Fruit fly (Drosophila melanogaster): Measurements from ENCODE around the gene CG45603.

Gene CG45603

DNA sequence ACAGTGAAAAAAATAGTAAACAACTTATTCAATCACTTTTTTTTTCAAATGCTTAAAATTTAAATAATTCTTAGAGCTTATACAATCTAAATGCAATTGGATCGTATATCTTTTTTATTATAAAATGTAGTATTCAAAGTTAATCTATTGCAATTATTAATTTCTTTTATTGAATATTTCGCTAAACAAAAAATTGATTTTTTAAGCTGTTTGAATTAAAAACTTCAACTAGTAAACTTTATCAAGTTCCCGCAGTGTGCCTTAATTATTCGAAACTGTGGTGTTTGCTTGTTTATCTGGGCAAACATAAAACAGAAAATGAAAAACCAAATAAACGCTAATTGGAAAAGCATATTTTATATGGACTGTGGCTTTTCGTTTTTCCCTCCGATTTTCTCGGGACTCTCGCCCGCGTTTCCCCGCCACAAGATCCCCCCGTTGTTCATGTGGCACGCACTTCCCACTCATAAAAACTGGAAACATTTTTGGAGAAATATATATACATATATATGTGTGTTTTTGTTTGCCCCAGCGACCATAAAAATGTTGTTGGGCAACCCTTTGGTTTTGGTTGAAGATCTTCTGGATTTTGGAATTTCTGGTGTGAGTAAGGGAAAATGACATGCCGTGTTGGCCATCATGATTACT is 49.0 kb upstream of the CG45603 start (continued):
- TF ChIP-seq bowl (GFP tag; IDR thresholded peaks at IDR 0.05) (no peak), pb (GFP tag; optimal IDR thresholded peaks at IDR 0.05) (no peak), HLH54F (GFP tag; optimal IDR thresholded peaks at IDR 0.05) (no peak), Atf-2 (GFP tag; optimal IDR thresholded peaks at IDR 0.05) (no peak), fd96Cb (tag; optimal IDR thresholded peaks at IDR 0.05) (peak; percentile 71), tin (GFP tag; optimal IDR thresholded peaks at IDR 0.05) (peak; percentile 6), D19B (GFP tag; optimal IDR thresholded peaks at IDR 0.05) (no peak), kay (GFP tag; optimal IDR thresholded peaks at IDR 0.05) (no peak), wor (GFP tag; IDR thresholded peaks at IDR 0.05) (peak; percentile 25; the same call in 1 of the 2 replicates), gem (tag; optimal IDR thresholded peaks at IDR 0.05) (peak; percentile 80), CG8478 (optimal IDR thresholded peaks at IDR 0.05) (no peak), CG43689 (GFP tag; IDR thresholded peaks at IDR 0.05) (no peak), fd3F (GFP tag; optimal IDR thresholded peaks at IDR 0.05) (no peak), Pdp1 (GFP tag; optimal IDR thresholded peaks at IDR 0.05) (no peak), CG8924 (tag; optimal IDR thresholded peaks at IDR 0.05) (peak; percentile 62), odd (GFP tag; optimal IDR thresholded peaks at IDR 0.05) (no peak), croc (GFP tag; conservative IDR thresholded peaks at IDR 0.05) (0 out of 3 replicates have a peak, but pooled peaks have one; percentile 32), gro (GFP tag; optimal IDR thresholded peaks at IDR 0.05) (no peak), Sox102F (GFP tag; optimal IDR thresholded peaks at IDR 0.05) (peak; percentile 74), Abd-B (GFP tag; optimal IDR thresholded peaks at IDR 0.05) (peak; percentile 40), Atf3 (GFP tag; optimal IDR thresholded peaks at IDR 0.05) (no peak), bsh (GFP tag; optimal IDR thresholded peaks at IDR 0.05) (peak in 1 of 2 experiments; percentile 80), CoRest (tag; optimal IDR thresholded peaks at IDR 0.05) (peak; percentile 78), CG17359 (tag; optimal IDR thresholded peaks at IDR 0.05) (peak; percentile 57), CG30020 (tag; optimal IDR thresholded peaks at IDR 0.05) (peak; percentile 17), CG4328 (GFP tag; optimal IDR thresholded peaks at IDR 0.05) (no peak), lbe (GFP tag; optimal IDR thresholded peaks at IDR 0.05) (no peak), ro (GFP tag; IDR thresholded peaks at IDR 0.05) (no peak), z (GFP tag; IDR thresholded peaks at IDR 0.05) (0 out of 3 replicates have a peak, but pooled peaks have one; percentile 45), CG17328 (GFP tag; IDR thresholded peaks at IDR 0.05) (0 out of 2 replicates have a peak, but pooled peaks have one; percentile 20), Ssrp (tag; optimal IDR thresholded peaks at IDR 0.05) (peak; percentile 71), nerfin-1 (tag; optimal IDR thresholded peaks at IDR 0.05) (peak; percentile 63), Sox100B (GFP tag; optimal IDR thresholded peaks at IDR 0.05) (peak; percentile 79), danr (GFP tag; IDR thresholded peaks at IDR 0.05) (no peak), inv (GFP tag; IDR thresholded peaks at IDR 0.05; ENCODE audit: partially characterized antibody) (no peak), Awh (GFP tag; IDR thresholded peaks at IDR 0.05) (peak; percentile 42; the same call in 1 of the 2 replicates), jigr1 (GFP tag; IDR thresholded peaks at IDR 0.05) (no peak), org-1 (GFP tag; optimal IDR thresholded peaks at IDR 0.05) (peak; percentile 13), ATbp (GFP tag; optimal IDR thresholded peaks at IDR 0.05) (peak; percentile 57), H15 (GFP tag; IDR thresholded peaks at IDR 0.05) (no peak), Dek (tag; optimal IDR thresholded peaks at IDR 0.05) (no peak), CHES-1-like (GFP tag; optimal IDR thresholded peaks at IDR 0.05) (no peak), Ravus (GFP tag; IDR thresholded peaks at IDR 0.05) (no peak), lab (GFP tag; optimal IDR thresholded peaks at IDR 0.05) (no peak), CG14014 (GFP tag; IDR thresholded peaks at IDR 0.05) (no peak), Fer2 (tag; optimal IDR thresholded peaks at IDR 0.05) (no peak), NFAT (GFP tag; IDR thresholded peaks at IDR 0.05) (no peak), CG7963 (GFP tag; IDR thresholded peaks at IDR 0.05; ENCODE audit: partially characterized antibody) (no peak), CG4424 (GFP tag; optimal IDR thresholded peaks at IDR 0.05) (peak; percentile 28), chinmo (GFP tag; IDR thresholded peaks at IDR 0.05; ENCODE audit: partially characterized antibody) (no peak)
